Fruit fly (Drosophila melanogaster) Kc167 (cell line): ENCODE results near the gene CG31269.

Experiments
- Myc ChIP-seq: fragments of >200 bp; optimal IDR thresholded peaks from 2 replicates; lab custom pipeline; 2017; ENCODE audit warnings: missing external identifiers
- Sin3A ChIP-seq: fragments of >200 bp; optimal IDR thresholded peaks from 2 replicates; lab custom pipeline; 2018; ENCODE audit warnings: missing external identifiers
- h ChIP-seq: fragments of >200 bp; optimal IDR thresholded peaks from 3 replicates; lab custom pipeline; 2018; ENCODE audit warnings: missing external identifiers
- insv ChIP-seq: fragments of >200 bp; optimal IDR thresholded peaks from 3 replicates; lab custom pipeline; 2018; ENCODE audit warnings: missing external identifiers
- psq ChIP-seq: fragments of >200 bp; optimal IDR thresholded peaks from 2 replicates; lab custom pipeline; 2017; ENCODE audit warnings: missing external identifiers
- ttk ChIP-seq: sonication (Bioruptor generic); optimal IDR thresholded peaks from 2 replicates; lab custom pipeline; 2017; ENCODE audit warnings: missing external identifiers

The CG31269 gene

DNA sequence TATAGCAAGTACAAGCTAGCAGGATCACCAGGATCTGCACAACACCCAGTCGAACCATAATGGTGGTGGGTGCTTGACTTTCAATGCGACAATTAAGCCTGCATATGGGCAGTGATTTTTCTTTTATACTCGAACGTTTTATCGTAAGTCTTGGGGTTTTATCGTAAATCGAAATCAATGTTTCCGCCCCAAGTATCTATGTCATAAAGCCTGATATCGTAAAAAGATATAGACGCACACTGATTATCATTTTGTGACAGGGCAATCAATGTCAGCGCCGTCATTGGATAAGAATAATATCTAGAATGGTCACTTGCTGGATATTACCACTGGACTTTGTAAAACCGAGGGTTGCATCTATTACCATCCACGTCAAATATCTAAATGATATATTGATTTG is 3.4 kb downstream of the CG31269 start, which contains the start of gene CG17475:
Gene CG17475, minus strand, starts transcription at position 101 of the 400 bp plus-strand sequence.
- TF ChIP-seq h (lab: Kevin White, UChicago) (no peak), Myc (lab: Kevin White, UChicago) (no peak), insv (lab: Kevin White, UChicago) (no peak), Sin3A (lab: Kevin White, UChicago) (no peak), psq (lab: Kevin White, UChicago) (no peak), ttk (lab: Kevin White, UChicago) (no peak)

DNA sequence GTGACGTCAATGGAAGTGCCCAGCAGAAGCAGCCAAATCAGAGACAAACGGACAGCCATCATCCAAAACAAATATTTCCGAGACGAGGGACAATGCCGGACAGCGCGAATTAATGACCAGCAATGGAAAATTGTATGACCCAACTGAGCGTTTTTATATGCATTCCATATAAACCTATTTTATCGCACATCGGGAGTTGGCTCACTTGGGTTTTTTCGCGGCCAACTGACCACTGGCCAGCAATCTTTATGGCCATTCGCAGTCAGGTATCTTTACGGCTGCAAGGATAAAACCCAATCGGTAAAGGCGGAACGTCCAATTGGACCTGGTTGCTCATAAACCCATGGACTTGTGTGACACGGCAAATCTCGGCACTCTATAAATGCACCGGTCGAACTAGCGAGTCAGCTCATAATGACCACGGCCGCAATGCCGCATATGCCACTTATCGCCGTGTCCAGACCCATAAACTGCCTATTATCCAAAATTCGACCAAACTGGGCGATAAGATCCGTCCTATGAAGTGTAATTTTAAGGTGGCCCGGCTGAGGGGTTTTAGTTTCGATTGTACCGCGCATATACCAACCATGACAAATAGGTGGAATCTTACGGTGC is 5.3 kb downstream of the CG31269 start, which contains the start of the genes CG4053 and CG31266:
Gene CG4053, minus strand, starts transcription at position 101 of the 615 bp plus-strand sequence.
Gene CG31266, plus strand, starts transcription at position 565 of the 615 bp plus-strand sequence.
- TF ChIP-seq Myc (lab: Kevin White, UChicago) (no peak), ttk (lab: Kevin White, UChicago) (no peak), insv (lab: Kevin White, UChicago) (no peak), h (lab: Kevin White, UChicago) (no peak), psq (lab: Kevin White, UChicago) (no peak), Sin3A (lab: Kevin White, UChicago) (no peak)

DNA sequence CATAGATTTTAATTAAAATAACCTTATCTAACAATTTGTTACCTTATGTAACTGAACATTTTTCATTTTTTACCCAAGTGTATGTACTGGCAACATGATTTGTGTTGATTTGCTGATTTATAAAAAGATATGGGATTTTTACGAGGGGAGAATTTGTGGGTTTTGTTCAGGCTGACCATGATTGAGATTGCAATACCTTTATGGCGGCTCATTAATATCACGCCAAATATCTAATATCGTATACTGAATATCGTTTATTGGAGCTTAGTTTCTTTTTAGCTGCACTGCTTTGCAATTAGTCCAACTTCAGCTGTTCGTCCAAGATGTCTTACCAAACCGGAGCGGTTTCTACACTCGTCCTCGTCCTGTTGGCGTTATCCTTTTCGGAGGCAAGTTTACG is 7.0 kb downstream of the CG31269 start, which contains the start of gene CG31267:
Gene CG31267, plus strand, starts transcription at position 301 of the 400 bp plus-strand sequence.
- TF ChIP-seq ttk (lab: Kevin White, UChicago) (no peak), h (lab: Kevin White, UChicago) (no peak), Sin3A (lab: Kevin White, UChicago) (no peak), insv (lab: Kevin White, UChicago) (no peak), Myc (lab: Kevin White, UChicago) (no peak), psq (lab: Kevin White, UChicago) (no peak)

dm6 chr3R:17135747-17136146 is 8.8 kb downstream of the CG31269 start, which contains the start of gene CG5246:
Gene CG5246, plus strand, starts transcription at chr3R:17136111.
- TF ChIP-seq ttk (lab: Kevin White, UChicago), result no peak
- TF ChIP-seq insv (lab: Kevin White, UChicago), result no peak

- TF ChIP-seq Sin3A (lab: Kevin White, UChicago), result no peak
- TF ChIP-seq h (lab: Kevin White, UChicago), result no peak
- no peak for TF ChIP-seq ttk (lab: Kevin White, UChicago)
- TF ChIP-seq insv (lab: Kevin White, UChicago), result no peak
- no peak for TF ChIP-seq psq (lab: Kevin White, UChicago)
These were observed 10.7 kb downstream of the CG31269 start, which contains the start of gene CG5255 for dm6 chr3R:17137593-17137992. Gene CG5255, plus strand, starts transcription at chr3R:17137893.

dm6 chr3R:17138699-17139098 is 11.8 kb downstream of the CG31269 start, which contains the start of gene CG5265:
Gene CG5265, plus strand, starts transcription at chr3R:17138999.
- TF ChIP-seq insv (lab: Kevin White, UChicago) (no peak), psq (lab: Kevin White, UChicago) (no peak), h (lab: Kevin White, UChicago) (no peak), ttk (lab: Kevin White, UChicago) (no peak), Sin3A (lab: Kevin White, UChicago) (no peak), Myc (lab: Kevin White, UChicago) (no peak)

dm6 chr3R:17142304-17142703 is 15.4 kb downstream of the CG31269 start, which contains the start of gene TwdlW:
Gene TwdlW, minus strand, starts transcription at chr3R:17142404.
- TF ChIP-seq ttk (lab: Kevin White, UChicago), result no peak
- no peak for TF ChIP-seq Sin3A (lab: Kevin White, UChicago)
- TF ChIP-seq insv (lab: Kevin White, UChicago), result no peak
- TF ChIP-seq Myc (lab: Kevin White, UChicago), result no peak
- TF ChIP-seq h (lab: Kevin White, UChicago), result no peak
- TF ChIP-seq psq (lab: Kevin White, UChicago), result no peak

DNA sequence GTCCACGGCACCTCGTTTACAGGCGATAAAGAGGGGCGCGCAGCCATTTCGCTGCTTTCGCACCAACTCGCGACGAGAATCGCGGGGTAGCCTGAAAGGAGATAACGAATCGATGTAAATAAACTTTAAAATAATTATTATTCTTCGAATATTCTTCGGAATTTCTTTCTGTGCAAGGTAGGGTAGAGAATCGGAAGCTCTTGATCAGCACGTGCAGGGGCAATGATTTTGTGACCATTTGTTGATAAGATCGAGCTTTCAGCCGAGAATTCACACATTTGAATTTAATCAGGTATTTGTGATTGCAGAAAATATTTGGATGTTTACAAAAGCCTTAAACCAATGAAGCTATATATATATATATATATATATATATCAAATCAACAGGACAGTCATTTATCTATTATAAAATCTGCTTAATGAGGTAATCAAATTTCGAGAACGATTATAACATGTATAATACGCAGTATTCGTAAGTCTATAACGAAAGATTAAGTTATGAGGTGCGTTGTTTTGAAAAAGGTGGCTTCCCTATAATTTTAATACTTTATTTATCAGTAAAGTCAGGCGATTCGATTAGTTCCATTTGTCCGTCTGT is 20.8 kb downstream of the CG31269 start:
- TF ChIP-seq Sin3A (lab: Kevin White, UChicago) (no peak), insv (lab: Kevin White, UChicago) (no peak), Myc (lab: Kevin White, UChicago) (no peak), psq (lab: Kevin White, UChicago) (no peak), ttk (lab: Kevin White, UChicago) (no peak), h (lab: Kevin White, UChicago) (no peak)

dm6 chr3R:17149080-17149746 is 22.3 kb downstream of the CG31269 start, which contains the start of the genes m-cup and Det:
Gene m-cup, minus strand, starts transcription at chr3R:17149412.
Gene Det, plus strand, starts transcription at chr3R:17149667.
- no peak for TF ChIP-seq insv (lab: Kevin White, UChicago)
- no peak for TF ChIP-seq h (lab: Kevin White, UChicago)
- no peak for TF ChIP-seq Myc (lab: Kevin White, UChicago)
- TF ChIP-seq Sin3A (lab: Kevin White, UChicago), result no peak
- TF ChIP-seq psq (lab: Kevin White, UChicago), result no peak
- no peak for TF ChIP-seq ttk (lab: Kevin White, UChicago)

DNA sequence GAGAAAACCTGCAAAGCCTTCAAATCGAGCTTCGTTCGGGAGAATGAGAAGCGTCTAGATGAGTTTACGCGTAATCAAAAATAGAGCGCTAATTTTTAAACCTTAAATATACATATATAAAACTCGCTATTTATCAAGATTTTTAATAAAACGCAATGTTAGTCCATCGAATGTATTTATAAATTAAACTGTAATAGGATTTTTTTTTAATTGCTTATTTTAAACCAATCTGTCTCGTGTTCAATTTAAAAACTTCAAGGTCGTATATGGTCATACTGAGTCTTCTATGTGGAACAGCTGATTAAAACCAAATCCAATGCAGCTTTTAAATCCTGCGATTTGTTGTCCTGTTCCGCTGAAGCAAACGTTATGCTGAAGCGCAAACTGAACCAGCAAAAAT is 23.4 kb downstream of the CG31269 start, which contains the start of gene Smug:
Gene Smug, plus strand, starts transcription at position 301 of the 400 bp plus-strand sequence.
- no peak for TF ChIP-seq psq (lab: Kevin White, UChicago)
